Worm (Caenorhabditis elegans) whole organism, L4 larva: ENCODE results near the gene Y97E10AR.8.

ENCODE experiments used
- F26F4.8 ChIP-seq: fragments of 200-800 bp; sonication (Bioruptor generic); conservative IDR thresholded peaks from 2 replicates; pipeline ENCODE4 v1.3.6; 2022; ENCODE audit warnings: missing genetic modification characterization, missing compliant biosample characterization
- ceh-44 ChIP-seq: fragments of 200-800 bp; sonication (Bioruptor generic); IDR thresholded peaks from 2 replicates; pipeline ENCODE4 v1.3.6; 2022; ENCODE audit warnings: missing genetic modification reagents, missing genetic modification characterization, missing compliant biosample characterization
- fos-1 ChIP-seq: fragments of 150-350 bp; optimal IDR thresholded peaks from 2 replicates; lab custom pipeline; 2014; ENCODE audit warnings: missing biosample characterization, missing genetic modification characterization
- lsy-2 ChIP-seq, 2 experiments: fragments of 150-350 bp in 1 of 2; sonication (generic microtip) in 1 of 2; optimal IDR thresholded peaks; 2 replicates each; lab custom pipeline; 2014 to 2017; ENCODE audit warnings: missing biosample characterization in 2 of 2, missing genetic modification characterization in 2 of 2
- mxl-2 ChIP-seq: fragments of 200-800 bp; sonication (Bioruptor generic); conservative IDR thresholded peaks from 2 replicates; pipeline ENCODE4 v1.3.6; 2022; ENCODE audit warnings: missing genetic modification reagents, missing genetic modification characterization, missing compliant biosample characterization
- nhr-25 ChIP-seq: sonication (generic microtip); optimal IDR thresholded peaks from 2 replicates; lab custom pipeline; 2017; ENCODE audit warnings: missing genetic modification characterization, mild to moderate bottlenecking, missing compliant biosample characterization, antibody characterized with exemption, moderate library complexity, borderline replicate concordance; ENCODE audit not compliant: insufficient read depth
- pqm-1 ChIP-seq: sonication (generic microtip); optimal IDR thresholded peaks from 2 replicates; lab custom pipeline; 2017; ENCODE audit warnings: missing biosample characterization, missing genetic modification characterization

- TF ChIP-seq fos-1 (tag; lab: Kevin White, UChicago): no peak
- no peak for TF ChIP-seq nhr-25 (tag; lab: Kevin White, UChicago)
- no peak for TF ChIP-seq F26F4.8
- TF ChIP-seq mxl-2: no peak
- TF ChIP-seq lsy-2 (tag; optimal IDR thresholded peaks at IDR 0.05; lab: Kevin White, UChicago): no peak
- TF ChIP-seq ceh-44: no peak
- TF ChIP-seq pqm-1 (tag; lab: Kevin White, UChicago): peak; percentile 25
Measured at ce11 chrV:8022040-8022439, 16.9 kb downstream of the Y97E10AR.8 start, which contains the start of gene ech-3.
